Fruit fly (Drosophila melanogaster) whole organism, embryonic: Measurements from ENCODE around the gene CG5104.
A peak's percentile ranks its signal among the peaks of the same experiment; 100 is the strongest.

Experiments used
- Atf3 ChIP-seq: fragments of 200-800 bp; sonication (Bioruptor generic); optimal IDR thresholded peaks from 3 replicates; lab custom pipeline; 2016; ENCODE audit warnings: missing biosample characterization, missing genetic modification characterization
- CG1024 ChIP-seq: fragments of 200-800 bp; sonication (Bioruptor generic); IDR thresholded peaks from 2 replicates; pipeline ENCODE4 v1.3.6; 2022; ENCODE audit warnings: missing biosample characterization, missing genetic modification characterization
- CG10431 ChIP-seq: fragments of 200-800 bp; sonication (Bioruptor generic); optimal IDR thresholded peaks from 3 replicates; lab custom pipeline; 2018; ENCODE audit warnings: missing biosample characterization, mild to moderate bottlenecking, missing genetic modification characterization
- CG10959 ChIP-seq: fragments of 200-800 bp; sonication (Bioruptor generic); IDR thresholded peaks from 2 replicates; pipeline ENCODE4 v1.3.6; 2022; ENCODE audit warnings: missing biosample characterization, missing genetic modification characterization
- CG12071 ChIP-seq: fragments of 200-800 bp; sonication (Bioruptor generic); optimal IDR thresholded peaks from 3 replicates; lab custom pipeline; 2018; ENCODE audit warnings: missing biosample characterization, mild to moderate bottlenecking, missing genetic modification characterization
- CG12299 ChIP-seq: fragments of 200-800 bp; sonication (Bioruptor generic); optimal IDR thresholded peaks from 2 replicates; lab custom pipeline; 2018; ENCODE audit warnings: missing biosample characterization, mild to moderate bottlenecking, missing genetic modification characterization
- CG1233 ChIP-seq: fragments of 200-800 bp; sonication (Bioruptor generic); optimal IDR thresholded peaks from 4 replicates; lab custom pipeline; 2018; ENCODE audit warnings: missing biosample characterization, mild to moderate bottlenecking, missing genetic modification characterization
- CG12744 ChIP-seq: fragments of 200-800 bp; sonication (Bioruptor generic); optimal IDR thresholded peaks from 2 replicates; lab custom pipeline; 2016; ENCODE audit warnings: missing biosample characterization, missing genetic modification characterization
- CG13894 ChIP-seq: fragments of 200-800 bp; sonication (Bioruptor generic); optimal IDR thresholded peaks from 3 replicates; lab custom pipeline; 2018; ENCODE audit warnings: missing biosample characterization, mild to moderate bottlenecking, missing genetic modification characterization, moderate library complexity
- CG14710 ChIP-seq: fragments of 200-800 bp; sonication (Bioruptor generic); optimal IDR thresholded peaks from 3 replicates; lab custom pipeline; 2019; ENCODE audit warnings: missing biosample characterization, mild to moderate bottlenecking, missing genetic modification characterization, moderate library complexity
- CG15011 ChIP-seq: fragments of 200-800 bp; sonication (Bioruptor generic); optimal IDR thresholded peaks from 3 replicates; lab custom pipeline; 2018; ENCODE audit warnings: missing biosample characterization, mild to moderate bottlenecking, missing genetic modification characterization
- CG15073 ChIP-seq: fragments of 200-800 bp; sonication (Bioruptor generic); optimal IDR thresholded peaks from 2 replicates; lab custom pipeline; 2016; ENCODE audit warnings: missing biosample characterization, missing genetic modification characterization
- CG1792 ChIP-seq: fragments of 200-800 bp; sonication (Bioruptor generic); optimal IDR thresholded peaks from 2 replicates; lab custom pipeline; 2016; ENCODE audit warnings: missing biosample characterization, missing genetic modification characterization
- CG18476 ChIP-seq: fragments of 200-800 bp; sonication (Bioruptor generic); optimal IDR thresholded peaks from 2 replicates; lab custom pipeline; 2016; ENCODE audit warnings: missing biosample characterization, mild to moderate bottlenecking, missing genetic modification characterization
- CG6175 ChIP-seq: fragments of 200-800 bp; sonication (Bioruptor generic); IDR thresholded peaks from 3 replicates; pipeline ENCODE4 v1.3.6; 2022; ENCODE audit warnings: missing biosample characterization, missing genetic modification characterization
- CG6254 ChIP-seq: fragments of 200-800 bp; sonication (Bioruptor generic); optimal IDR thresholded peaks from 3 replicates; lab custom pipeline; 2017; ENCODE audit warnings: mild to moderate bottlenecking, missing biosample characterization, missing genetic modification reagents, missing genetic modification characterization
- CG6813 ChIP-seq: fragments of 200-800 bp; sonication (Bioruptor generic); optimal IDR thresholded peaks from 2 replicates; lab custom pipeline; 2017; ENCODE audit warnings: missing biosample characterization, missing genetic modification characterization, mild to moderate bottlenecking, moderate library complexity, missing genetic modification reagents
- CG6854 ChIP-seq: fragments of 200-800 bp; sonication (Bioruptor generic); optimal IDR thresholded peaks from 3 replicates; lab custom pipeline; 2017; ENCODE audit warnings: missing biosample characterization, mild to moderate bottlenecking, missing genetic modification characterization
- CG8290 ChIP-seq, 3 experiments: fragments of 200-800 bp; sonication (Bioruptor generic); optimal IDR thresholded peaks; 2 replicates each; lab custom pipeline; 2016 to 2019; ENCODE audit warnings: missing biosample characterization in 3 of 3, missing genetic modification characterization in 3 of 3, mild to moderate bottlenecking in 2 of 3, moderate library complexity in 1 of 3
- CG8359 ChIP-seq: fragments of 200-800 bp; sonication (Bioruptor generic); optimal IDR thresholded peaks from 2 replicates; lab custom pipeline; 2017; ENCODE audit warnings: missing biosample characterization, mild to moderate bottlenecking, missing genetic modification characterization, borderline replicate concordance
- CTCF ChIP-seq: fragments of 200-800 bp; sonication (Bioruptor generic); optimal IDR thresholded peaks from 2 replicates; lab custom pipeline; 2017; ENCODE audit warnings: missing biosample characterization, mild to moderate bottlenecking, missing genetic modification characterization, moderate library complexity
- D19A ChIP-seq: fragments of 200-800 bp; optimal IDR thresholded peaks from 3 replicates; lab custom pipeline; 2019; ENCODE audit warnings: missing biosample characterization, mild to moderate bottlenecking, missing genetic modification characterization, moderate library complexity
- Elba2 ChIP-seq: fragments of 200-800 bp; sonication (Bioruptor generic); optimal IDR thresholded peaks from 3 replicates; lab custom pipeline; 2016; ENCODE audit warnings: missing biosample characterization, missing genetic modification characterization
- Fer1 ChIP-seq: fragments of 200-800 bp; sonication (Bioruptor generic); optimal IDR thresholded peaks from 2 replicates; lab custom pipeline; 2017; ENCODE audit warnings: missing biosample characterization, mild to moderate bottlenecking, missing genetic modification characterization
- HLH54F ChIP-seq: fragments of 200-800 bp; sonication (Bioruptor generic); optimal IDR thresholded peaks from 3 replicates; lab custom pipeline; 2016; ENCODE audit warnings: missing biosample characterization, missing genetic modification characterization
- HLHmδ ChIP-seq: fragments of 200-800 bp; sonication (Bioruptor generic); optimal IDR thresholded peaks from 2 replicates; lab custom pipeline; 2018; ENCODE audit warnings: missing biosample characterization, mild to moderate bottlenecking, missing genetic modification characterization, moderate library complexity
- NK7.1 ChIP-seq: fragments of 200-800 bp; sonication (Bioruptor generic); optimal IDR thresholded peaks from 3 replicates; lab custom pipeline; 2016; ENCODE audit warnings: missing biosample characterization, missing genetic modification characterization
- YL-1 ChIP-seq: fragments of 200-800 bp; sonication (Bioruptor generic); optimal IDR thresholded peaks from 3 replicates; lab custom pipeline; 2017; ENCODE audit warnings: missing biosample characterization, mild to moderate bottlenecking, missing genetic modification characterization
- abd-A ChIP-seq: fragments of 200-800 bp; sonication (Bioruptor generic); optimal IDR thresholded peaks from 3 replicates; lab custom pipeline; 2019; ENCODE audit warnings: missing biosample characterization, mild to moderate bottlenecking, missing genetic modification characterization, moderate library complexity
- bsh ChIP-seq, 2 experiments: fragments of 200-800 bp; sonication (Bioruptor generic); optimal IDR thresholded peaks; 2 replicates each; lab custom pipeline; 2017 to 2018; ENCODE audit warnings: mild to moderate bottlenecking in 2 of 2, missing biosample characterization in 2 of 2, missing genetic modification characterization in 2 of 2, moderate library complexity in 1 of 2
- btn ChIP-seq: fragments of 200-800 bp; sonication (Bioruptor generic); optimal IDR thresholded peaks from 2 replicates; lab custom pipeline; 2016; ENCODE audit warnings: missing biosample characterization, missing genetic modification characterization
- dan ChIP-seq: fragments of 200-800 bp; sonication (Bioruptor generic); IDR thresholded peaks from 2 replicates; pipeline ENCODE4 v1.3.6; 2022; ENCODE audit warnings: missing biosample characterization, missing genetic modification characterization
- dmrt11E ChIP-seq: fragments of 200-800 bp; sonication (Bioruptor generic); optimal IDR thresholded peaks from 3 replicates; lab custom pipeline; 2018; ENCODE audit warnings: missing biosample characterization, mild to moderate bottlenecking, missing genetic modification characterization, moderate library complexity
- dysf ChIP-seq: fragments of 200-800 bp; sonication (Bioruptor generic); IDR thresholded peaks from 3 replicates; pipeline ENCODE4 v1.3.6; 2022; ENCODE audit warnings: missing biosample characterization, missing genetic modification characterization
- exex ChIP-seq: fragments of 200-800 bp; sonication (Bioruptor generic); optimal IDR thresholded peaks from 4 replicates; lab custom pipeline; 2018; ENCODE audit warnings: missing biosample characterization, mild to moderate bottlenecking, missing genetic modification characterization, moderate library complexity
- ham ChIP-seq: fragments of 200-800 bp; sonication (Bioruptor generic); IDR thresholded peaks from 2 replicates; pipeline ENCODE4 v1.3.6; 2022; ENCODE audit warnings: missing biosample characterization, missing genetic modification characterization
- jing ChIP-seq: fragments of 200-800 bp; sonication (Bioruptor generic); optimal IDR thresholded peaks from 2 replicates; lab custom pipeline; 2018; ENCODE audit warnings: missing biosample characterization, mild to moderate bottlenecking, missing genetic modification characterization
- kah ChIP-seq: fragments of 200-800 bp; sonication (Bioruptor generic); optimal IDR thresholded peaks from 2 replicates; lab custom pipeline; 2018; ENCODE audit warnings: missing biosample characterization, mild to moderate bottlenecking, missing genetic modification characterization
- ken ChIP-seq: fragments of 200-800 bp; sonication (Bioruptor generic); IDR thresholded peaks from 3 replicates; pipeline ENCODE4 v1.3.6; 2022; ENCODE audit warnings: missing biosample characterization, missing genetic modification characterization
- kni ChIP-seq: fragments of 200-800 bp; sonication (Bioruptor generic); optimal IDR thresholded peaks from 3 replicates; lab custom pipeline; 2017; ENCODE audit warnings: mild to moderate bottlenecking, missing biosample characterization, missing genetic modification reagents, missing genetic modification characterization
- lilli ChIP-seq: fragments of 200-800 bp; sonication (Bioruptor generic); optimal IDR thresholded peaks from 3 replicates; lab custom pipeline; 2016; ENCODE audit warnings: missing biosample characterization, missing genetic modification characterization
- mam ChIP-seq: fragments of 200-800 bp; sonication (Bioruptor generic); optimal IDR thresholded peaks from 3 replicates; lab custom pipeline; 2016; ENCODE audit warnings: missing biosample characterization, missing genetic modification characterization
- nau ChIP-seq: fragments of 200-800 bp; sonication (Bioruptor generic); optimal IDR thresholded peaks from 3 replicates; lab custom pipeline; 2017; ENCODE audit warnings: missing biosample characterization, mild to moderate bottlenecking, missing genetic modification characterization, missing genetic modification reagents
- nerfin-1 ChIP-seq: fragments of 200-800 bp; sonication (Bioruptor generic); optimal IDR thresholded peaks from 3 replicates; lab custom pipeline; 2019; ENCODE audit warnings: missing biosample characterization, mild to moderate bottlenecking, missing genetic modification characterization, moderate library complexity
- nom ChIP-seq: fragments of 200-800 bp; sonication (Bioruptor generic); optimal IDR thresholded peaks from 2 replicates; lab custom pipeline; 2017; ENCODE audit warnings: missing biosample characterization, missing genetic modification characterization, mild to moderate bottlenecking, moderate library complexity, missing genetic modification reagents
- org-1 ChIP-seq: fragments of 200-800 bp; sonication (Bioruptor generic); optimal IDR thresholded peaks from 2 replicates; lab custom pipeline; 2017; ENCODE audit warnings: missing biosample characterization, missing genetic modification characterization
- peb ChIP-seq: fragments of 200-800 bp; sonication (Bioruptor generic); IDR thresholded peaks from 2 replicates; pipeline ENCODE4 v1.3.6; 2022; ENCODE audit warnings: missing biosample characterization, missing genetic modification characterization
- twi ChIP-seq: fragments of 200-800 bp; optimal IDR thresholded peaks from 2 replicates; lab custom pipeline; 2019; ENCODE audit warnings: missing biosample characterization, mild to moderate bottlenecking, missing genetic modification characterization, moderate library complexity
- zfh1 ChIP-seq: fragments of 200-800 bp; sonication (Bioruptor generic); IDR thresholded peaks from 3 replicates; pipeline ENCODE4 v1.3.6; 2022; ENCODE audit warnings: missing biosample characterization, missing genetic modification characterization

The CG5104 gene

DNA sequence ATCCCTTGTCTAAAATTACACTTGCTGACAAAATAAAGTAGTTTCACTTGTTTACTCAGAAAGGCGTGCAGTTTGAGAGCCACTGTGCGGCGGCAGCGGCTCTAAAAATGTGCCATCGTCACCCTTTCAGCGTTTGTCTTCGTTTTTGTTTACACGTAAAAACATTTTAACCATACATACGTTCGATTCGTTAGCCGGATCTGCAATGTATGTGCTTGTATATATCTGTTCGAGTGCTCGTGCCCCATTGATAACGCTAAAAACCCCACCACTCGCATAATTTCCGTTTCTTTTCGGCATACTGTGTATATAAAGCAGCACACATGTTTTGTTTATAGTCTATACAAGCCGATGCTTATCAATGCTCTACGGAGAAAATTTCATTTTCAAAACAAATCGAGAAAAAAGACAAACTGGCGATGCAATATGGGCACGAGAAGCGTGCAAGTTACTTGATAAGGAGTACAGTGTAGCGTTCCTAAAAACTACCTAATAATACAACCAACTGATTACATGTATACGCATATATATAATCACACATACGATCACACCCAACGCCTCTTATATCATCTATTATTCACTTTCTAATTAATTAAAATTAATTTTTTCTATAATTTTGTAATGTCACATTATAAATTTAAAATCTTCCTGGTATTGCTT is 4.2 kb upstream of the CG5104 start (continued):
- TF ChIP-seq CG13894 (tag; lab: Kevin White, UChicago) (no peak), YL-1 (GFP tag; lab: Kevin White, UChicago) (peak; percentile 27), CG14710 (tag; lab: Kevin White, UChicago) (peak; percentile 41), abd-A (tag; lab: Kevin White, UChicago) (no peak), CG15073 (no peak), CG6854 (GFP tag; lab: Kevin White, UChicago) (peak; percentile 52), CG6175 (GFP tag; lab: Robert Waterston, UW) (no peak), bsh (GFP tag; optimal IDR thresholded peaks at IDR 0.05; lab: Kevin White, UChicago) (peak in 1 of 2 experiments; percentile 69), CG6254 (peak; percentile 30), CG1233 (peak; percentile 56), CG6813 (GFP tag; lab: Kevin White, UChicago) (no peak), jing (GFP tag; lab: Kevin White, UChicago) (no peak), CG10959 (GFP tag; lab: Robert Waterston, UW) (peak; percentile 10; the same call in 1 of the 2 replicates), nerfin-1 (tag; lab: Kevin White, UChicago) (no peak), dmrt11E (tag; lab: Kevin White, UChicago) (peak; percentile 51), CG10431 (GFP tag; lab: Kevin White, UChicago) (no peak), CTCF (GFP tag; lab: Kevin White, UChicago) (no peak), CG12071 (GFP tag; lab: Kevin White, UChicago) (peak; percentile 41), CG1024 (no peak), mam (GFP tag; lab: Kevin White, UChicago) (no peak), kah (GFP tag; lab: Kevin White, UChicago) (no peak), CG18476 (GFP tag; lab: Kevin White, UChicago) (no peak), zfh1 (GFP tag; lab: Robert Waterston, UW) (peak; percentile 56; the same call in 1 of the 3 replicates), CG15011 (GFP tag; lab: Kevin White, UChicago) (peak; percentile 35), ham (GFP tag; lab: Robert Waterston, UW) (no peak), Elba2 (GFP tag; lab: Kevin White, UChicago) (no peak), NK7.1 (GFP tag; lab: Kevin White, UChicago) (no peak), CG12744 (GFP tag; lab: Kevin White, UChicago) (no peak), exex (tag; lab: Kevin White, UChicago) (peak; percentile 29), org-1 (GFP tag; lab: Kevin White, UChicago) (no peak), CG8359 (GFP tag; lab: Kevin White, UChicago) (peak; percentile 38), kni (peak; percentile 49), nau (GFP tag; lab: Kevin White, UChicago) (no peak), HLHmδ (no peak), Fer1 (GFP tag; lab: Kevin White, UChicago) (peak; percentile 1), twi (tag; lab: Kevin White, UChicago) (peak; percentile 83), HLH54F (GFP tag; lab: Kevin White, UChicago) (no peak), nom (GFP tag; lab: Kevin White, UChicago) (no peak), lilli (GFP tag; lab: Kevin White, UChicago) (no peak), peb (GFP tag; lab: Robert Waterston, UW) (no peak), dan (no peak), btn (GFP tag; lab: Kevin White, UChicago) (no peak), CG12299 (no peak), CG8290 (GFP tag; optimal IDR thresholded peaks at IDR 0.05; lab: Kevin White, UChicago) (no peak), CG8290 (tag; optimal IDR thresholded peaks at IDR 0.05; lab: Kevin White, UChicago) (peak in 1 of 2 experiments; percentile 29), Atf3 (GFP tag; lab: Kevin White, UChicago) (no peak), dysf (GFP tag; lab: Robert Waterston, UW) (peak; percentile 65; the same call in 2 of the 3 replicates), D19A (tag; lab: Kevin White, UChicago) (peak; percentile 65), CG1792 (GFP tag; lab: Kevin White, UChicago) (no peak), ken (GFP tag; lab: Robert Waterston, UW) (0 out of 3 replicates have a peak, but pooled peaks have one; percentile 12)
